Worm (Caenorhabditis elegans) whole organism, L3 larva: ENCODE data around the gene tif-1A.

ENCODE experiments used
- ceh-9 ChIP-seq: sonication (generic microtip); optimal IDR thresholded peaks from 2 replicates; lab custom pipeline; 2018; ENCODE audit warnings: missing biosample characterization, missing genetic modification characterization
- nfya-1 ChIP-seq: sonication (generic microtip); optimal IDR thresholded peaks from 2 replicates; lab custom pipeline; 2017; ENCODE audit warnings: missing genetic modification characterization, mild to moderate bottlenecking, missing compliant biosample characterization, antibody characterized with exemption, moderate library complexity; ENCODE audit not compliant: insufficient read depth
- nhr-11 ChIP-seq: fragments of 150-350 bp; optimal IDR thresholded peaks from 2 replicates; lab custom pipeline; 2014; ENCODE audit warnings: missing biosample characterization, missing genetic modification characterization
- nhr-28 ChIP-seq: fragments of 150-350 bp; optimal IDR thresholded peaks from 2 replicates; lab custom pipeline; 2014; ENCODE audit warnings: missing biosample characterization, missing genetic modification characterization
- nhr-43 ChIP-seq: sonication (generic microtip); optimal IDR thresholded peaks from 2 replicates; lab custom pipeline; 2016; ENCODE audit warnings: mild to moderate bottlenecking, missing genetic modification characterization, missing compliant biosample characterization; ENCODE audit not compliant: poor library complexity, severe bottlenecking
- nhr-77 ChIP-seq: fragments of 150-350 bp; optimal IDR thresholded peaks from 2 replicates; lab custom pipeline; 2014; ENCODE audit warnings: missing biosample characterization, missing genetic modification characterization
- ztf-11 ChIP-seq: fragments of 150-350 bp; optimal IDR thresholded peaks from 2 replicates; lab custom pipeline; 2014; ENCODE audit warnings: missing biosample characterization, missing genetic modification characterization

ce11 chrIII:3976992-3977391 is 26.9 kb downstream of the tif-1A start:
- TF ChIP-seq nhr-28 (tag; lab: Kevin White, UChicago) (no peak), nhr-43 (tag; lab: Kevin White, UChicago) (no peak), nhr-77 (no peak), ztf-11 (tag; lab: Kevin White, UChicago) (no peak), ceh-9 (no peak), nfya-1 (no peak), nhr-11 (tag; lab: Kevin White, UChicago) (no peak)
